Fruit fly (Drosophila melanogaster) whole organism, wandering third instar larva: ENCODE measurements around the gene CG44174.

Source experiments
- Abd-B ChIP-seq: fragments of >200 bp; optimal IDR thresholded peaks from 2 replicates; lab custom pipeline; 2017; ENCODE audit warnings: missing biosample characterization, missing genetic modification characterization
- CG32264 ChIP-seq: fragments of 200-800 bp; sonication (Bioruptor generic); optimal IDR thresholded peaks from 2 replicates; lab custom pipeline; 2016; ENCODE audit warnings: missing biosample characterization, missing genetic modification characterization
- CG9705 ChIP-seq: fragments of 200-800 bp; sonication (Bioruptor generic); optimal IDR thresholded peaks from 2 replicates; lab custom pipeline; 2018; ENCODE audit warnings: missing biosample characterization, mild to moderate bottlenecking, missing genetic modification characterization
- CrebA ChIP-seq: fragments of 200-800 bp; sonication (Bioruptor generic); optimal IDR thresholded peaks from 2 replicates; lab custom pipeline; 2016; ENCODE audit warnings: missing biosample characterization, mild to moderate bottlenecking, missing genetic modification characterization, borderline replicate concordance
- Dfd ChIP-seq: fragments of >200 bp; optimal IDR thresholded peaks from 2 replicates; lab custom pipeline; 2017; ENCODE audit warnings: missing biosample characterization, missing genetic modification characterization
- Dif ChIP-seq: fragments of 200-275, 200-300 bp; sonication (Bioruptor generic); optimal IDR thresholded peaks from 2 replicates; lab custom pipeline; 2018; ENCODE audit warnings: missing biosample characterization, missing genetic modification characterization; ENCODE audit not compliant: partially characterized antibody
- GATAd ChIP-seq: sonication (Bioruptor generic); optimal IDR thresholded peaks from 2 replicates; lab custom pipeline; 2016; ENCODE audit warnings: missing biosample characterization, missing genetic modification characterization
- HLH106 ChIP-seq: fragments of 200-800 bp; optimal IDR thresholded peaks from 3 replicates; lab custom pipeline; 2019; ENCODE audit warnings: missing biosample characterization, mild to moderate bottlenecking, missing genetic modification characterization, moderate library complexity
- Hr83 ChIP-seq: fragments of 200-300 bp; sonication (Bioruptor generic); optimal IDR thresholded peaks from 2 replicates; lab custom pipeline; 2016; ENCODE audit warnings: missing biosample characterization, mild to moderate bottlenecking, missing genetic modification characterization, moderate library complexity; ENCODE audit not compliant: poor library complexity, severe bottlenecking
- Jra ChIP-seq: sonication (Bioruptor generic); optimal IDR thresholded peaks from 2 replicates; lab custom pipeline; 2016; ENCODE audit warnings: missing biosample characterization, missing genetic modification characterization
- Mio ChIP-seq: sonication (Bioruptor generic); optimal IDR thresholded peaks from 2 replicates; lab custom pipeline; 2016; ENCODE audit warnings: missing biosample characterization, missing genetic modification characterization
- N ChIP-seq: fragments of >200 bp; optimal IDR thresholded peaks from 2 replicates; lab custom pipeline; 2018; ENCODE audit warnings: missing biosample characterization, missing external identifiers, missing genetic modification characterization
- Rel ChIP-seq, 2 experiments: fragments of 200-800 bp; sonication (Bioruptor generic) in 1 of 2; optimal IDR thresholded peaks; 2 replicates in 1 of 2; 3 replicates in 1 of 2; lab custom pipeline; 2016 to 2019; ENCODE audit warnings: mild to moderate bottlenecking in 2 of 2, missing biosample characterization in 2 of 2, missing genetic modification characterization in 2 of 2, moderate library complexity in 1 of 2
- Sp1 ChIP-seq: fragments of 200-800 bp; sonication (Bioruptor generic); optimal IDR thresholded peaks from 3 replicates; lab custom pipeline; 2019; ENCODE audit warnings: missing biosample characterization, mild to moderate bottlenecking, missing genetic modification characterization, moderate library complexity
- Vsx2 ChIP-seq: fragments of 200-300, 225-300 bp; sonication (Bioruptor generic); optimal IDR thresholded peaks from 2 replicates; lab custom pipeline; 2018; ENCODE audit warnings: missing biosample characterization, missing genetic modification characterization; ENCODE audit not compliant: partially characterized antibody
- br ChIP-seq: fragments of 200-800 bp; sonication (Bioruptor generic); optimal IDR thresholded peaks from 2 replicates; lab custom pipeline; 2016; ENCODE audit warnings: missing biosample characterization, missing genetic modification characterization
- brk ChIP-seq: fragments of 200-800 bp; sonication (Bioruptor generic); optimal IDR thresholded peaks from 2 replicates; lab custom pipeline; 2016; ENCODE audit warnings: missing biosample characterization, mild to moderate bottlenecking, missing genetic modification characterization
- dl ChIP-seq, 2 experiments: fragments of 175-275, 200-275 bp in 1 of 2; fragments of 200-275 bp in 1 of 2; sonication (Bioruptor generic); optimal IDR thresholded peaks; lab custom pipeline; 2018; ENCODE audit warnings: mild to moderate bottlenecking in 2 of 2, missing biosample characterization in 2 of 2, missing genetic modification characterization in 2 of 2, moderate library complexity in 2 of 2; ENCODE audit not compliant: partially characterized antibody in 2 of 2, insufficient read depth in 1 of 2
- dmrt93B ChIP-seq: fragments of 200-800 bp; sonication (Bioruptor generic); optimal IDR thresholded peaks from 2 replicates; lab custom pipeline; 2018; ENCODE audit warnings: missing biosample characterization, mild to moderate bottlenecking, missing genetic modification characterization
- ey ChIP-seq: fragments of 200-800 bp; sonication (Bioruptor generic); optimal IDR thresholded peaks from 2 replicates; lab custom pipeline; 2016; ENCODE audit warnings: missing biosample characterization, missing genetic modification characterization
- foxo ChIP-seq, 2 experiments: fragments of 200-800 bp; sonication (Bioruptor generic); optimal IDR thresholded peaks; 2 replicates in 1 of 2; 3 replicates in 1 of 2; lab custom pipeline; 2016 to 2017; ENCODE audit warnings: missing biosample characterization in 2 of 2, missing genetic modification characterization in 2 of 2
- fru ChIP-seq: fragments of 200-800 bp; sonication (Bioruptor generic); optimal IDR thresholded peaks from 3 replicates; lab custom pipeline; 2016; ENCODE audit warnings: missing biosample characterization, mild to moderate bottlenecking, missing genetic modification characterization
- h ChIP-seq: fragments of 200-800 bp; sonication (Bioruptor generic); optimal IDR thresholded peaks from 3 replicates; lab custom pipeline; 2016; ENCODE audit warnings: missing biosample characterization, mild to moderate bottlenecking, missing genetic modification characterization
- jim ChIP-seq: fragments of 175-275, 200-325 bp; sonication (Bioruptor generic); optimal IDR thresholded peaks from 2 replicates; lab custom pipeline; 2016; ENCODE audit warnings: missing biosample characterization, mild to moderate bottlenecking, missing genetic modification characterization
- lola ChIP-seq: fragments of >200 bp; optimal IDR thresholded peaks from 2 replicates; lab custom pipeline; 2017; ENCODE audit warnings: missing biosample characterization, missing genetic modification characterization
- pan ChIP-seq: fragments of >200 bp; optimal IDR thresholded peaks from 2 replicates; lab custom pipeline; 2017
- psq ChIP-seq: fragments of 200-800 bp; sonication (Bioruptor generic); optimal IDR thresholded peaks from 3 replicates; lab custom pipeline; 2017; ENCODE audit warnings: missing biosample characterization, mild to moderate bottlenecking, missing genetic modification characterization, moderate library complexity
- rgr ChIP-seq: fragments of 200-800 bp; sonication (Bioruptor generic); optimal IDR thresholded peaks from 3 replicates; lab custom pipeline; 2016; ENCODE audit warnings: missing biosample characterization, mild to moderate bottlenecking, missing genetic modification characterization
- sage ChIP-seq: fragments of 200-800 bp; sonication (Bioruptor generic); optimal IDR thresholded peaks from 2 replicates; lab custom pipeline; 2016; ENCODE audit warnings: missing biosample characterization, mild to moderate bottlenecking, missing genetic modification characterization
- sv ChIP-seq: fragments of 200-800 bp; sonication (Bioruptor generic); optimal IDR thresholded peaks from 3 replicates; lab custom pipeline; 2016; ENCODE audit warnings: missing biosample characterization, missing genetic modification characterization
- tai ChIP-seq: sonication (Bioruptor generic); optimal IDR thresholded peaks from 2 replicates; lab custom pipeline; 2016; ENCODE audit warnings: missing biosample characterization, missing genetic modification characterization
- usp ChIP-seq: fragments of >200 bp; optimal IDR thresholded peaks from 2 replicates; lab custom pipeline; 2017; ENCODE audit warnings: missing biosample characterization, missing genetic modification characterization
- woc ChIP-seq: sonication (Bioruptor generic); optimal IDR thresholded peaks from 2 replicates; lab custom pipeline; 2016; ENCODE audit warnings: missing biosample characterization, mild to moderate bottlenecking, missing genetic modification characterization

Gene CG44174

dm6 chr3R:19328716-19329115, 31.2 kb upstream of the CG44174 start:
- TF ChIP-seq br (peak; percentile 15), Dfd (GFP tag; lab: Kevin White, UChicago) (peak; percentile 31), fru (peak; percentile 64), usp (GFP tag; lab: Kevin White, UChicago) (no peak), Vsx2 (GFP tag; lab: Kevin White, UChicago) (peak; percentile 0), psq (GFP tag; lab: Kevin White, UChicago) (peak; percentile 73), sage (GFP tag; lab: Kevin White, UChicago) (no peak)

DNA sequence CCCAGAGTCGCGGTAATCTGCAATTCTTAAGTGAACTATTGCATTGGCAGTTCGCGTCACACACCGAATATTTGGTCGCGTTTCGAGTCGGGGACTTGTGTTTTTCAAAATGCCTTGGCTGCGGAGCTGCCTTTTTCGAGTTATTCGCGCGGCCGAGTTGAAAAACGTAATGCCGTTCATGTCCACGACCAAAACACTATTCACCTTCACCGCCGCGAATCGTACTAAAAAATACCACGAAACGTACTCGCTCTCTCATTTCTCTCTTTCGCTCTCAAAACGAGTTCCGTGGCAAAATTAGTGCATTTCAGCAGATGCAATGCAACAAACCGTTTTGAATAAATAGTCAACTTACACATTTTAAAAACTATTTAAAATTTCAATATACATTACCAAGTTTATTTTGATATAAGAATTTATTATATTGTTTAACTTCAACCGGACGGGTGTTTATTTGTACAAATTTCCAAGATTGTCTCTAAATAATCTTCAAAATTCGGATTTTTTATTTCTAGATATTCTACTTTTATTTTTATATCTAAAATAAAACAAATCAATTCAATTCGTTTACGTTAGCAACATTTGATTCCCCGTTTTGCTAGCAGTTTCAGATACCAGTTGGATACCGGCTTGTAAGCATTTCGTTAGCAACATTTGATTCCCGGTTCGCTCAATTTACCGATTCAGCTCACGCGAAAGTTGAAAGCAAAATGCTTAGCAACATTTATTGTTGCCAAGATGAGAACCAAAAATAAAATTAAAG, 28.7 kb upstream of the CG44174 start, which contains the start of gene Delta:
Delta (minus strand) TSS at position 175 of the 763 bp plus-strand sequence.
- TF ChIP-seq Dif (GFP tag; lab: Kevin White, UChicago) (peak; percentile 36), brk (peak; percentile 16), Dfd (GFP tag; lab: Kevin White, UChicago) (no peak), rgr (no peak), woc (GFP tag; lab: Kevin White, UChicago) (no peak)

DNA sequence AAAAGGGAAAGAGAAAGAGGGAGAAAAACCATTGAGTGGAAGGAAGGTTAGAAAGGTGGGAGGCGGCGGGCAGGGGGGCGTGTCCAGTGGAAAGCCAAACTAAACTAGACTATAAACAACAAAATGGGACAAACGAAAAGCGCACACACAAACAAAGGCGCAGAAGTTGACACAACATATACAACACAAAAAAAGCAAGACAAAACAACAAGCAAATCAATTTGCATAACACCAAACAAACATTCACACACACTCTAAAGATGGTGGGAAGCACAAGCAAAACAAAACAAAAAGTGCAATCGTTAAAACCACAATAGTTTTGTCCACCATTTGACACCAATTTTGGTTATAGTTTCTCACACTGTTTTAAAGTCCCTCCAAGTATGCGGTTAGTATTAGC, 24.9 kb upstream of the CG44174 start:
- no peak for TF ChIP-seq CG9705 (GFP tag; lab: Kevin White, UChicago)
- TF ChIP-seq GATAd (GFP tag; lab: Kevin White, UChicago) = no peak
- no peak for TF ChIP-seq N
- no peak for TF ChIP-seq lola (GFP tag; lab: Kevin White, UChicago)
- TF ChIP-seq ey (GFP tag; lab: Kevin White, UChicago) = no peak
- no peak for TF ChIP-seq Mio (GFP tag; lab: Kevin White, UChicago)
- TF ChIP-seq psq (GFP tag; lab: Kevin White, UChicago) = no peak
- TF ChIP-seq Dif (GFP tag; lab: Kevin White, UChicago) = no peak
- no peak for TF ChIP-seq usp (GFP tag; lab: Kevin White, UChicago)
- no peak for TF ChIP-seq rgr
- TF ChIP-seq Jra (GFP tag; lab: Kevin White, UChicago) = no peak
- TF ChIP-seq tai (GFP tag; lab: Kevin White, UChicago) = no peak
- TF ChIP-seq Abd-B (GFP tag; lab: Kevin White, UChicago) = no peak
- no peak for TF ChIP-seq dl (GFP tag; optimal IDR thresholded peaks at IDR 0.05; lab: Kevin White, UChicago; ENCODE audit: insufficient read depth in 1 of 2, partially characterized antibody in 2 of 2)

DNA sequence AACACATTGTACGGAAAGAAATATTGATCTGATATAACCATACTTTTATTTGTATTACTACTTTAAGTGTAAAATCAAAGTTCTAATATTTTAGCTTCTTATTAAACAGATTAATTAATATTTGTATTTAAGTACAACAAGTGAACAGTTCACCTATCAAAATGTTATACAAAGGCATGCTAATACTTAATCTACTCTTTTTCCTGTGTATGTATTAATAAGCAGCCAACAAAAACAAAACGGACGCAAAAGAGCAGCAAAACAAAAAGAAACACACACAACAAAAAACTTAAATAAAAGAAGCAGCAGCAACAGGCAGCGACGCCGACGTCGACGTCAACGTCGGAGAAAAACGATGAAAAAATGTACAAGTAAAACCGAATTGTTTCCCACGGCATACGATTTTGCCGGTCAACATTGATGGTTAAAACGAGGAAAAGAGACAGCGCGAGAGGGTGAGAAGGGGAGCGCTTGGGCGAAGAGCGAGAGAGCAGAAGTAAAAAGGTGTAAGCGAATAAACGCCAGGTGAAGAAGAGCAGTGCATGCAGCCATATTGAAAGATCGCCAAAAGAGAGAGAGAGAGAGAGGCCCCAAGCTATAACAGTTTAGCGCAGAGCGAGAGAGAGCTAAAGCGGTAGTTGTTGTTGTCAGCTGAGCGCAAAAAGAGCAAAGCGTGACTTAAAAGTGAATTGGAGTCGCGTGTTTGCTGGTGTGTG, 24.1 kb upstream of the CG44174 start:
- TF ChIP-seq Rel (GFP tag; optimal IDR thresholded peaks at IDR 0.05; lab: Kevin White, UChicago) (peak; percentile 15), Rel (tag; optimal IDR thresholded peaks at IDR 0.05; lab: Kevin White, UChicago) (peak; percentile 12), foxo (GFP tag; optimal IDR thresholded peaks at IDR 0.05; lab: Kevin White, UChicago) (peak; percentile 30 to 38), Abd-B (GFP tag; lab: Kevin White, UChicago) (no peak), dl (GFP tag; optimal IDR thresholded peaks at IDR 0.05; lab: Kevin White, UChicago; ENCODE audit: insufficient read depth in 1 of 2, partially characterized antibody in 2 of 2) (peak; percentile 59 to 76), woc (GFP tag; lab: Kevin White, UChicago) (no peak), pan (no peak), CrebA (GFP tag; lab: Kevin White, UChicago) (peak; percentile 49), GATAd (GFP tag; lab: Kevin White, UChicago) (no peak), jim (GFP tag; lab: Kevin White, UChicago) (peak; percentile 50), CG9705 (GFP tag; lab: Kevin White, UChicago) (no peak), sv (GFP tag; lab: Kevin White, UChicago) (no peak), Hr83 (peak; percentile 48), psq (GFP tag; lab: Kevin White, UChicago) (peak; percentile 88), h (GFP tag; lab: Kevin White, UChicago) (peak; percentile 19), CG32264 (peak; percentile 22), brk (peak; percentile 47), HLH106 (tag; lab: Kevin White, UChicago) (peak; percentile 5), rgr (no peak), fru (peak; percentile 45), N (no peak), Jra (GFP tag; lab: Kevin White, UChicago) (no peak), br (peak; percentile 22), Vsx2 (GFP tag; lab: Kevin White, UChicago) (peak; percentile 37), Sp1 (GFP tag; lab: Kevin White, UChicago) (peak; percentile 61), dmrt93B (no peak), sage (GFP tag; lab: Kevin White, UChicago) (peak; percentile 9), Dif (GFP tag; lab: Kevin White, UChicago) (peak; percentile 89)
